Worm (Caenorhabditis elegans) whole organism, L1 larva: ENCODE data around the gene H20J04.4.

ENCODE experiments used
- F16B12.6 ChIP-seq: fragments of 150-350 bp; optimal IDR thresholded peaks from 2 replicates; lab custom pipeline; 2014; ENCODE audit warnings: missing biosample characterization, missing genetic modification characterization
- Y116A8C.19 ChIP-seq: sonication (generic microtip); optimal IDR thresholded peaks from 2 replicates; lab custom pipeline; 2016; ENCODE audit warnings: missing compliant biosample characterization, missing genetic modification characterization, borderline replicate concordance
- aha-1 ChIP-seq: fragments of 150-350 bp; optimal IDR thresholded peaks from 2 replicates; lab custom pipeline; 2014; ENCODE audit warnings: missing biosample characterization, missing genetic modification characterization
- alr-1 ChIP-seq: fragments of 200-800 bp; sonication (Bioruptor generic); optimal IDR thresholded peaks from 2 replicates; lab custom pipeline; 2018; ENCODE audit warnings: borderline replicate concordance, mild to moderate bottlenecking, missing genetic modification characterization, missing compliant biosample characterization
- ceh-63 ChIP-seq: fragments of 200-800 bp; sonication (Bioruptor generic); optimal IDR thresholded peaks from 2 replicates; lab custom pipeline; 2018; ENCODE audit warnings: mild to moderate bottlenecking, missing genetic modification characterization, missing compliant biosample characterization
- ceh-88 ChIP-seq: fragments of 200-800 bp; sonication (Bioruptor generic); IDR thresholded peaks from 2 replicates; pipeline ENCODE4 v1.3.6; 2022; ENCODE audit warnings: missing genetic modification characterization, missing compliant biosample characterization
- ceh-90 ChIP-seq: sonication (generic microtip); optimal IDR thresholded peaks from 2 replicates; lab custom pipeline; 2016; ENCODE audit warnings: missing genetic modification characterization, missing compliant biosample characterization
- efl-1 ChIP-seq, 4 experiments: fragments of 150-350 bp; optimal IDR thresholded peaks in 3 of 4; peaks in 1 of 4; 1 replicate in 1 of 4; 2 replicates in 3 of 4; lab custom pipeline; 2014; ENCODE audit warnings: missing biosample characterization in 2 of 4, missing genetic modification characterization in 2 of 4, missing genetic modification reagents in 2 of 4
- egl-13 ChIP-seq: sonication (generic microtip); optimal IDR thresholded peaks from 2 replicates; lab custom pipeline; 2016; ENCODE audit warnings: missing genotype, missing genetic modification reagents, missing genetic modification characterization, missing compliant biosample characterization
- elt-2 ChIP-seq: sonication (generic microtip); optimal IDR thresholded peaks from 2 replicates; lab custom pipeline; 2016; ENCODE audit warnings: missing genetic modification characterization, mild to moderate bottlenecking, inconsistent platforms, missing compliant biosample characterization, missing genetic modification reagents
- ets-5 ChIP-seq: fragments of 200-800 bp; sonication (Bioruptor generic); IDR thresholded peaks from 2 replicates; pipeline ENCODE4 v1.3.6; 2022; ENCODE audit warnings: missing genetic modification characterization, missing compliant biosample characterization
- fkh-4 ChIP-seq: sonication (generic microtip); optimal IDR thresholded peaks from 2 replicates; lab custom pipeline; 2016; ENCODE audit warnings: missing compliant biosample characterization, missing genetic modification characterization, borderline replicate concordance
- fos-1 ChIP-seq: fragments of 150-350 bp; optimal IDR thresholded peaks from 2 replicates; lab custom pipeline; 2014; ENCODE audit warnings: missing biosample characterization, missing genetic modification characterization
- grh-1 ChIP-seq: fragments of 200-800 bp; sonication (Bioruptor generic); IDR thresholded peaks from 2 replicates; pipeline ENCODE4 v1.3.6; 2022; ENCODE audit warnings: missing genetic modification reagents, missing genetic modification characterization, missing compliant biosample characterization
- hlh-4 ChIP-seq: sonication (generic microtip); optimal IDR thresholded peaks from 2 replicates; lab custom pipeline; 2016; ENCODE audit warnings: mild to moderate bottlenecking, missing genetic modification characterization, missing compliant biosample characterization
- hpl-2 ChIP-seq: fragments of 150-350 bp; optimal IDR thresholded peaks from 2 replicates; lab custom pipeline; 2014; ENCODE audit warnings: missing biosample characterization, missing genetic modification reagents, missing genetic modification characterization
- irx-1 ChIP-seq: sonication (generic microtip); optimal IDR thresholded peaks from 2 replicates; lab custom pipeline; 2016; ENCODE audit warnings: missing genetic modification characterization, missing compliant biosample characterization
- lin-14 ChIP-seq: fragments of 200-800 bp; sonication (Bioruptor generic); optimal IDR thresholded peaks from 2 replicates; lab custom pipeline; 2018; ENCODE audit warnings: mild to moderate bottlenecking, missing genetic modification characterization, moderate library complexity, missing compliant biosample characterization
- lsy-2 ChIP-seq, 2 experiments: fragments of 150-350 bp; optimal IDR thresholded peaks; 2 replicates each; lab custom pipeline; 2014; ENCODE audit warnings: missing biosample characterization in 2 of 2, missing genetic modification characterization in 2 of 2
- mdl-1 ChIP-seq, 2 experiments: fragments of 150-350 bp; optimal IDR thresholded peaks; 2 replicates each; lab custom pipeline; 2014 to 2017; ENCODE audit warnings: missing biosample characterization in 2 of 2, missing genetic modification characterization in 2 of 2, inconsistent platforms in 1 of 2
- mep-1 ChIP-seq: fragments of 150-350 bp; optimal IDR thresholded peaks from 2 replicates; lab custom pipeline; 2014; ENCODE audit warnings: missing biosample characterization, missing genetic modification characterization
- nhr-11 ChIP-seq: fragments of 150-350 bp; optimal IDR thresholded peaks from 2 replicates; lab custom pipeline; 2014; ENCODE audit warnings: missing biosample characterization, missing genetic modification characterization
- nhr-12 ChIP-seq: sonication (generic microtip); optimal IDR thresholded peaks from 2 replicates; lab custom pipeline; 2017; ENCODE audit warnings: missing biosample characterization, missing genetic modification characterization
- nhr-19 ChIP-seq: fragments of 200-800 bp; sonication (Bioruptor generic); conservative IDR thresholded peaks from 2 replicates; pipeline ENCODE4 v1.3.6; 2022; ENCODE audit warnings: missing genetic modification characterization, missing compliant biosample characterization
- nhr-20 ChIP-seq: sonication (generic microtip); optimal IDR thresholded peaks from 2 replicates; lab custom pipeline; 2016; ENCODE audit warnings: mild to moderate bottlenecking, missing genetic modification characterization, missing compliant biosample characterization
- nhr-237 ChIP-seq: fragments of 150-350 bp; optimal IDR thresholded peaks from 2 replicates; lab custom pipeline; 2014; ENCODE audit warnings: missing biosample characterization, missing genetic modification characterization
- nhr-28 ChIP-seq: fragments of 150-350 bp; optimal IDR thresholded peaks from 2 replicates; lab custom pipeline; 2014; ENCODE audit warnings: missing biosample characterization, missing genetic modification characterization
- nhr-47 ChIP-seq: sonication (generic microtip); optimal IDR thresholded peaks from 2 replicates; lab custom pipeline; 2016; ENCODE audit warnings: mild to moderate bottlenecking, missing genetic modification characterization, moderate library complexity, missing compliant biosample characterization
- nhr-76 ChIP-seq: sonication (generic microtip); optimal IDR thresholded peaks from 2 replicates; lab custom pipeline; 2017; ENCODE audit warnings: missing biosample characterization, missing genetic modification characterization
- nhr-84 ChIP-seq: sonication (generic microtip); optimal IDR thresholded peaks from 2 replicates; lab custom pipeline; 2017; ENCODE audit warnings: missing biosample characterization, missing genetic modification characterization
- nhr-90 ChIP-seq: sonication (generic microtip); optimal IDR thresholded peaks from 2 replicates; lab custom pipeline; 2016; ENCODE audit warnings: mild to moderate bottlenecking, missing genetic modification characterization, missing compliant biosample characterization; ENCODE audit not compliant: poor library complexity
- snpc-4 ChIP-seq: fragments of 150-350 bp; optimal IDR thresholded peaks from 2 replicates; lab custom pipeline; 2014; ENCODE audit warnings: missing biosample characterization, missing genetic modification characterization
- snu-23 ChIP-seq: sonication (generic microtip); optimal IDR thresholded peaks from 2 replicates; lab custom pipeline; 2016; ENCODE audit warnings: missing genetic modification characterization, missing compliant biosample characterization
- swsn-7 ChIP-seq: sonication (generic microtip); optimal IDR thresholded peaks from 2 replicates; lab custom pipeline; 2016; ENCODE audit warnings: missing genetic modification characterization, missing compliant biosample characterization
- tbx-2 ChIP-seq: sonication (generic microtip); optimal IDR thresholded peaks from 2 replicates; lab custom pipeline; 2016; ENCODE audit warnings: missing genetic modification characterization, missing compliant biosample characterization
- tlp-1 ChIP-seq: fragments of 150-350 bp; optimal IDR thresholded peaks from 2 replicates; lab custom pipeline; 2014; ENCODE audit warnings: missing biosample characterization, missing genetic modification characterization
- unc-30 ChIP-seq: sonication (generic microtip); optimal IDR thresholded peaks from 2 replicates; lab custom pipeline; 2017; ENCODE audit warnings: missing biosample characterization, missing genetic modification characterization
- unc-62 ChIP-seq: fragments of 150-350 bp; optimal IDR thresholded peaks from 2 replicates; lab custom pipeline; 2014; ENCODE audit warnings: missing biosample characterization, missing genetic modification reagents, missing genetic modification characterization
- zag-1 ChIP-seq: fragments of 150-350 bp; optimal IDR thresholded peaks from 2 replicates; lab custom pipeline; 2014; ENCODE audit warnings: missing biosample characterization, missing genetic modification characterization
- zip-4 ChIP-seq: fragments of 200-800 bp; sonication (Bioruptor generic); optimal IDR thresholded peaks from 2 replicates; lab custom pipeline; 2018; ENCODE audit warnings: mild to moderate bottlenecking, missing genetic modification characterization, moderate library complexity, missing compliant biosample characterization

H20J04.4 gene

ce11 chrII:4376295-4377172, 47.7 kb downstream of the H20J04.4 start, which contains the start of gene ntl-2 (continued):
- TF ChIP-seq irx-1 (tag; lab: Kevin White, UChicago) (peak; percentile 88), nhr-11 (tag; lab: Kevin White, UChicago) (peak; percentile 79), aha-1 (peak; percentile 70), alr-1 (tag; lab: Kevin White, UChicago) (no peak), ceh-90 (peak; percentile 33), F16B12.6 (tag; lab: Kevin White, UChicago) (peak; percentile 66), ceh-63 (GFP tag; lab: Kevin White, UChicago) (peak; percentile 94), nhr-237 (peak; percentile 88), nhr-20 (peak; percentile 95), nhr-47 (tag; lab: Kevin White, UChicago) (peak; percentile 97), nhr-84 (tag; lab: Kevin White, UChicago) (no peak), nhr-28 (tag; lab: Kevin White, UChicago) (no peak), ets-5 (GFP tag; lab: Robert Waterston, UW) (no peak), swsn-7 (tag; lab: Kevin White, UChicago) (peak; percentile 95), nhr-76 (tag; lab: Kevin White, UChicago) (no peak), efl-1 (optimal IDR thresholded peaks at IDR 0.05; lab: Kevin White, UChicago) (peak; percentile 89 to 94), efl-1 (GFP tag; optimal IDR thresholded peaks at IDR 0.05 in 1 of 2; lab: Kevin White, UChicago) (peak; percentile 76 to 98), nhr-19 (peak; percentile 95), fos-1 (tag; lab: Kevin White, UChicago) (peak; percentile 86), nhr-12 (tag; lab: Kevin White, UChicago) (peak; percentile 13), snu-23 (GFP tag; lab: Kevin White, UChicago) (peak; percentile 93), Y116A8C.19 (tag; lab: Kevin White, UChicago) (no peak), hpl-2 (GFP tag; lab: Kevin White, UChicago) (peak; percentile 56), zip-4 (GFP tag; lab: Kevin White, UChicago) (peak; percentile 77), lin-14 (GFP tag; lab: Kevin White, UChicago) (peak; percentile 100), snpc-4 (tag; lab: Kevin White, UChicago) (peak; percentile 88), elt-2 (tag; lab: Kevin White, UChicago) (peak; percentile 98), hlh-4 (tag; lab: Kevin White, UChicago) (no peak), mep-1 (peak; percentile 96), unc-62 (GFP tag; lab: Kevin White, UChicago) (no peak), mdl-1 (tag; optimal IDR thresholded peaks at IDR 0.05; lab: Kevin White, UChicago) (peak; percentile 60 to 96), tbx-2 (tag; lab: Kevin White, UChicago) (peak; percentile 93), lsy-2 (tag; optimal IDR thresholded peaks at IDR 0.05; lab: Kevin White, UChicago) (peak; percentile 99), egl-13 (tag; lab: Kevin White, UChicago) (peak; percentile 87), nhr-90 (tag; lab: Kevin White, UChicago) (peak; percentile 92)
- TF ChIP-seq, all 84 proteins: peak for 69

ce11 chrII:4378195-4378594, 49.4 kb downstream of the H20J04.4 start, which contains the start of gene B0286.1:
B0286.1 (plus strand) TSS chrII:4378495.
- TF ChIP-seq ceh-88 (GFP tag; lab: Robert Waterston, UW) (no peak), zag-1 (tag; lab: Kevin White, UChicago) (no peak), unc-30 (tag; lab: Kevin White, UChicago) (no peak), fkh-4 (no peak), tlp-1 (tag; lab: Kevin White, UChicago) (no peak), grh-1 (GFP tag; lab: Robert Waterston, UW) (no peak)
